Fruit fly (Drosophila melanogaster): ENCODE results near the gene pira.

Gene pira

dm6 chrX:12735478-12736428 is 27.7 kb downstream of the pira start (continued):
- peak; percentile 71 for TF ChIP-seq yki (optimal IDR thresholded peaks at IDR 0.05)
- TF ChIP-seq ap (GFP tag; IDR thresholded peaks at IDR 0.05), result no peak; the same call in none of the 2 replicates
- TF ChIP-seq Rfx (GFP tag; IDR thresholded peaks at IDR 0.05), result peak; percentile 86
- peak; percentile 86 for TF ChIP-seq Antp (GFP tag; optimal IDR thresholded peaks at IDR 0.05)
- TF ChIP-seq sqz (GFP tag; optimal IDR thresholded peaks at IDR 0.05), result peak; percentile 75
- TF ChIP-seq zfh1 (GFP tag; IDR thresholded peaks at IDR 0.05), result peak; percentile 80
- TF ChIP-seq Blimp-1 (GFP tag; optimal IDR thresholded peaks at IDR 0.05), result peak; percentile 83
- peak; percentile 60 for TF ChIP-seq H2.0 (GFP tag; IDR thresholded peaks at IDR 0.05)
- TF ChIP-seq Deaf1 (tag; optimal IDR thresholded peaks at IDR 0.05), result peak; percentile 85
- peak; percentile 67 for TF ChIP-seq Ets97D (GFP tag; optimal IDR thresholded peaks at IDR 0.05)
- TF ChIP-seq PHDP (tag; optimal IDR thresholded peaks at IDR 0.05), result peak; percentile 93
- peak; percentile 81 for TF ChIP-seq CG34422 (GFP tag; IDR thresholded peaks at IDR 0.05)
- peak; percentile 87 for TF ChIP-seq Atf3 (GFP tag; optimal IDR thresholded peaks at IDR 0.05)
- TF ChIP-seq CG11696 (GFP tag; IDR thresholded peaks at IDR 0.05), result peak; percentile 97
- TF ChIP-seq CG32767 (GFP tag; IDR thresholded peaks at IDR 0.05), result peak; percentile 71; the same call in 1 of the 2 replicates
- peak; percentile 83 for TF ChIP-seq kah (GFP tag; optimal IDR thresholded peaks at IDR 0.05)
- peak; percentile 81 for TF ChIP-seq shn (GFP tag; optimal IDR thresholded peaks at IDR 0.05)
- 0 out of 2 replicates have a peak, but pooled peaks have one; percentile 62 for TF ChIP-seq vvl (GFP tag; IDR thresholded peaks at IDR 0.05)
- TF ChIP-seq disco-r (GFP tag; optimal IDR thresholded peaks at IDR 0.05), result peak; percentile 76
- peak; percentile 90 for TF ChIP-seq CG8089 (GFP tag; optimal IDR thresholded peaks at IDR 0.05)
- peak; percentile 53 for TF ChIP-seq HmgD (GFP tag; optimal IDR thresholded peaks at IDR 0.05)
- TF ChIP-seq CG43689 (GFP tag; IDR thresholded peaks at IDR 0.05), result peak; percentile 56; the same call in 1 of the 2 replicates
- peak; percentile 89 for TF ChIP-seq CG13123 (GFP tag; optimal IDR thresholded peaks at IDR 0.05)
- TF ChIP-seq HLH3B (GFP tag; IDR thresholded peaks at IDR 0.05), result peak; percentile 76
- peak; percentile 69 for TF ChIP-seq exex (tag; optimal IDR thresholded peaks at IDR 0.05)
- peak; percentile 97 for TF ChIP-seq Oli (tag; optimal IDR thresholded peaks at IDR 0.05)
- no peak for TF ChIP-seq Hr39 (optimal IDR thresholded peaks at IDR 0.05)
- peak; percentile 62 for TF ChIP-seq CG3163 (GFP tag; optimal IDR thresholded peaks at IDR 0.05)
- TF ChIP-seq CoRest (tag; optimal IDR thresholded peaks at IDR 0.05), result peak; percentile 98
- TF ChIP-seq nom (GFP tag; optimal IDR thresholded peaks at IDR 0.05), result peak; percentile 56
- TF ChIP-seq dysf (GFP tag; IDR thresholded peaks at IDR 0.05), result peak; percentile 91
- TF ChIP-seq CG8359 (GFP tag; optimal IDR thresholded peaks at IDR 0.05; ENCODE audit: borderline replicate concordance), result peak; percentile 85
- peak; percentile 84 for TF ChIP-seq YL-1 (GFP tag; optimal IDR thresholded peaks at IDR 0.05)
- TF ChIP-seq MESR4 (GFP tag; optimal IDR thresholded peaks at IDR 0.05), result peak; percentile 24
- peak; percentile 93 for TF ChIP-seq pho (GFP tag; optimal IDR thresholded peaks at IDR 0.05)
- peak; percentile 76 for TF ChIP-seq ewg (GFP tag; optimal IDR thresholded peaks at IDR 0.05)
- TF ChIP-seq hth (optimal IDR thresholded peaks at IDR 0.05), result no peak
- TF ChIP-seq CG7372 (GFP tag; IDR thresholded peaks at IDR 0.05), result peak; percentile 81
- TF ChIP-seq CG42726 (GFP tag; IDR thresholded peaks at IDR 0.05; ENCODE audit: partially characterized antibody), result no peak
- no peak for TF ChIP-seq ash1 (GFP tag; optimal IDR thresholded peaks at IDR 0.05)
- peak; percentile 76 for TF ChIP-seq ERR (GFP tag; optimal IDR thresholded peaks at IDR 0.05)
- TF ChIP-seq toy (GFP tag; IDR thresholded peaks at IDR 0.05), result no peak
- TF ChIP-seq Lim3 (GFP tag; IDR thresholded peaks at IDR 0.05), result 0 out of 2 replicates have a peak, but pooled peaks have one; percentile 22
- peak; percentile 74 for TF ChIP-seq CG5180 (GFP tag; optimal IDR thresholded peaks at IDR 0.05)
- no peak for TF ChIP-seq lov (optimal IDR thresholded peaks at IDR 0.05)
- TF ChIP-seq lov (GFP tag; IDR thresholded peaks at IDR 0.05), result no peak
- peak; percentile 39 for TF ChIP-seq oc (tag; optimal IDR thresholded peaks at IDR 0.05)
- peak; percentile 95 for TF ChIP-seq CG17361 (GFP tag; IDR thresholded peaks at IDR 0.05)
- peak in 1 of 2 experiments; percentile 71 for TF ChIP-seq insv (GFP tag; optimal IDR thresholded peaks at IDR 0.05)
- TF ChIP-seq Elba2 (GFP tag; optimal IDR thresholded peaks at IDR 0.05), result peak; percentile 38

All from whole organism, embryonic.